Worm (Caenorhabditis elegans): ENCODE data around the gene K01A12.4.

DNA sequence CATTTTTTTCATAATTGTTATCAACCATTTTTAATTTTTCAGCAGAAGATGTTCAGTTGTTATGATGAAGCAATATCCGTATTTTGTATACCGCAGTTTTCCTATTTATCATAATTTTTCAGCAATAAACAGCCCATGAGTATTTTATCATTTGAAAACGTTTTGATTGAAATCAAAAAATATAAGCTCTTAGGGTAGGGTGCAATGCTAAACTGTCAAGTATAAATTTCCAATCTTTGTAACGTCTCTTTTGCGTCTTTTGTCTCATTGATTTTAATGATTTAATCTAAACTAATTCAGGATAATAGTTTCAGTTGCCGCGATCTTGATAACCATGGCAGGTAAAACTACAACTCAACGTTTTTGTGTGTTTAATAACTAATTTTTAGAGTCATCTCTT lies 9.5 kb upstream of the K01A12.4 start, which contains the start of gene F18E9.1:
- TF ChIP-seq skn-1 (tag; optimal IDR thresholded peaks at IDR 0.05) (no peak), nhr-237 (tag; optimal IDR thresholded peaks at IDR 0.05) (no peak), hlh-17 (GFP tag; optimal IDR thresholded peaks at IDR 0.05; ENCODE audit: borderline replicate concordance) (no peak), nhr-84 (tag; optimal IDR thresholded peaks at IDR 0.05) (no peak), lin-39 (tag; optimal IDR thresholded peaks at IDR 0.05) (no peak), mep-1 (tag; optimal IDR thresholded peaks at IDR 0.05) (no peak), pax-3 (tag; optimal IDR thresholded peaks at IDR 0.05) (no peak), nhr-12 (tag; optimal IDR thresholded peaks at IDR 0.05) (no peak), efl-1 (optimal IDR thresholded peaks at IDR 0.05) (no peak), efl-1 (GFP tag; optimal IDR thresholded peaks at IDR 0.05 in 1 of 2) (no peak)

All from whole organism, L1 larva.